Worm (Caenorhabditis elegans) whole organism, late embryonic: ENCODE data around the gene F49C5.3.
A peak's percentile ranks its signal among the peaks of the same experiment; 100 is the strongest.

ENCODE experiments used
- F13H6.1 ChIP-seq: sonication (generic microtip); optimal IDR thresholded peaks from 2 replicates; lab custom pipeline; 2016; ENCODE audit warnings: missing genetic modification characterization, missing compliant biosample characterization
- K02D7.2 ChIP-seq: sonication (generic microtip); optimal IDR thresholded peaks from 2 replicates; lab custom pipeline; 2017; ENCODE audit warnings: mild to moderate bottlenecking, missing genetic modification characterization, missing compliant biosample characterization
- T23F11.4 ChIP-seq: fragments of 200-800 bp; sonication (Bioruptor generic); optimal IDR thresholded peaks from 2 replicates; lab custom pipeline; 2018; ENCODE audit warnings: mild to moderate bottlenecking, missing genetic modification characterization, missing compliant biosample characterization
- ceh-14 ChIP-seq: sonication (generic microtip); optimal IDR thresholded peaks from 2 replicates; lab custom pipeline; 2016; ENCODE audit warnings: missing genotype, missing genetic modification characterization, missing compliant biosample characterization
- ceh-18 ChIP-seq: sonication (generic microtip); optimal IDR thresholded peaks from 2 replicates; lab custom pipeline; 2016; ENCODE audit warnings: missing genetic modification characterization, missing compliant biosample characterization
- ceh-19 ChIP-seq: fragments of 200-800 bp; sonication (Bioruptor generic); optimal IDR thresholded peaks from 2 replicates; lab custom pipeline; 2018; ENCODE audit warnings: mild to moderate bottlenecking, missing genetic modification characterization, missing compliant biosample characterization
- ceh-2 ChIP-seq: sonication (generic microtip); optimal IDR thresholded peaks from 2 replicates; lab custom pipeline; 2016; ENCODE audit warnings: missing genotype, missing genetic modification characterization, missing compliant biosample characterization
- ceh-22 ChIP-seq: sonication (generic microtip); optimal IDR thresholded peaks from 2 replicates; lab custom pipeline; 2017; ENCODE audit warnings: missing biosample characterization, missing genetic modification characterization
- ceh-31 ChIP-seq: sonication (generic microtip); optimal IDR thresholded peaks from 2 replicates; lab custom pipeline; 2016; ENCODE audit warnings: missing genetic modification characterization, missing compliant biosample characterization
- ceh-45 ChIP-seq: fragments of 200-800 bp; sonication (Bioruptor generic); IDR thresholded peaks from 2 replicates; pipeline ENCODE4 v1.3.6; 2022; ENCODE audit warnings: missing genetic modification reagents, missing genetic modification characterization, missing compliant biosample characterization
- ceh-48 ChIP-seq: sonication (generic microtip); optimal IDR thresholded peaks from 2 replicates; lab custom pipeline; 2016; ENCODE audit warnings: missing genetic modification characterization, inconsistent platforms, missing compliant biosample characterization
- ceh-9 ChIP-seq: sonication (generic microtip); optimal IDR thresholded peaks from 2 replicates; lab custom pipeline; 2016; ENCODE audit warnings: mild to moderate bottlenecking, missing genetic modification characterization, inconsistent platforms, missing compliant biosample characterization
- dmd-4 ChIP-seq: sonication (generic microtip); optimal IDR thresholded peaks from 2 replicates; lab custom pipeline; 2016; ENCODE audit warnings: borderline replicate concordance, missing genetic modification characterization, missing compliant biosample characterization
- fkh-10 ChIP-seq: fragments of 150-350 bp; optimal IDR thresholded peaks from 2 replicates; lab custom pipeline; 2014; ENCODE audit warnings: missing biosample characterization, missing genetic modification reagents, missing genetic modification characterization
- fkh-6 ChIP-seq: sonication (generic microtip); optimal IDR thresholded peaks from 2 replicates; lab custom pipeline; 2016; ENCODE audit warnings: missing genetic modification characterization, missing compliant biosample characterization
- hlh-13 ChIP-seq: fragments of 200-800 bp; sonication (Bioruptor generic); optimal IDR thresholded peaks from 2 replicates; lab custom pipeline; 2018; ENCODE audit warnings: mild to moderate bottlenecking, missing genetic modification characterization, missing compliant biosample characterization
- hlh-30 ChIP-seq: sonication (generic microtip); optimal IDR thresholded peaks from 2 replicates; lab custom pipeline; 2017; ENCODE audit warnings: antibody characterized with exemption, missing genetic modification characterization, missing compliant biosample characterization; ENCODE audit not compliant: insufficient read depth
- hlh-6 ChIP-seq: sonication (generic microtip); optimal IDR thresholded peaks from 2 replicates; lab custom pipeline; 2016; ENCODE audit warnings: missing genotype, missing genetic modification characterization, missing compliant biosample characterization
- hlh-8 ChIP-seq: sonication (generic microtip); optimal IDR thresholded peaks from 2 replicates; lab custom pipeline; 2016; ENCODE audit warnings: missing genotype, missing genetic modification characterization, missing compliant biosample characterization
- madf-2 ChIP-seq: sonication (generic microtip); optimal IDR thresholded peaks from 2 replicates; lab custom pipeline; 2017; ENCODE audit warnings: missing genetic modification characterization, missing compliant biosample characterization
- mec-3 ChIP-seq: sonication (generic microtip); optimal IDR thresholded peaks from 2 replicates; lab custom pipeline; 2016; ENCODE audit warnings: borderline replicate concordance, missing genetic modification characterization, missing compliant biosample characterization
- nfya-1 ChIP-seq: sonication (generic microtip); optimal IDR thresholded peaks from 2 replicates; lab custom pipeline; 2017; ENCODE audit warnings: missing genetic modification characterization, mild to moderate bottlenecking, missing compliant biosample characterization, antibody characterized with exemption, moderate library complexity
- nhr-11 ChIP-seq: fragments of 150-350 bp; optimal IDR thresholded peaks from 2 replicates; lab custom pipeline; 2014; ENCODE audit warnings: missing biosample characterization, missing genetic modification characterization
- nhr-232 ChIP-seq: sonication (generic microtip); optimal IDR thresholded peaks from 2 replicates; lab custom pipeline; 2016; ENCODE audit warnings: missing genetic modification characterization, missing compliant biosample characterization
- pag-3 ChIP-seq: sonication (generic microtip); optimal IDR thresholded peaks from 2 replicates; lab custom pipeline; 2016; ENCODE audit warnings: missing compliant biosample characterization, missing genetic modification characterization, borderline replicate concordance
- pat-9 ChIP-seq: fragments of 200-800 bp; sonication (Bioruptor generic); optimal IDR thresholded peaks from 2 replicates; lab custom pipeline; 2018; ENCODE audit warnings: mild to moderate bottlenecking, missing genetic modification characterization, moderate library complexity, missing compliant biosample characterization
- pha-2 ChIP-seq: sonication (generic microtip); optimal IDR thresholded peaks from 2 replicates; lab custom pipeline; 2017; ENCODE audit warnings: mild to moderate bottlenecking, missing genetic modification characterization, missing compliant biosample characterization
- pros-1 ChIP-seq: fragments of 150-350 bp; optimal IDR thresholded peaks from 2 replicates; lab custom pipeline; 2014; ENCODE audit warnings: missing biosample characterization, missing genetic modification reagents, missing genetic modification characterization
- ref-2 ChIP-seq: sonication (generic microtip); optimal IDR thresholded peaks from 2 replicates; lab custom pipeline; 2016; ENCODE audit warnings: missing genetic modification characterization, missing compliant biosample characterization
- sox-4 ChIP-seq: sonication (generic microtip); optimal IDR thresholded peaks from 2 replicates; lab custom pipeline; 2017; ENCODE audit warnings: mild to moderate bottlenecking, missing genetic modification characterization, inconsistent platforms, missing compliant biosample characterization
- tbx-2 ChIP-seq: sonication (generic microtip); optimal IDR thresholded peaks from 2 replicates; lab custom pipeline; 2016; ENCODE audit warnings: missing genetic modification characterization, missing compliant biosample characterization
- ttx-3 ChIP-seq: sonication (generic microtip); optimal IDR thresholded peaks from 2 replicates; lab custom pipeline; 2016; ENCODE audit warnings: missing genetic modification reagents, missing genetic modification characterization, missing compliant biosample characterization
- unc-3 ChIP-seq, 2 experiments: fragments of 200-800 bp in 1 of 2; sonication (Bioruptor generic) in 1 of 2; sonication (generic microtip) in 1 of 2; conservative IDR thresholded peaks in 1 of 2; optimal IDR thresholded peaks in 1 of 2; 2 replicates each; pipeline versions ENCODE4 v1.3.6 to Lab custom; 2016 to 2022; ENCODE audit warnings: missing compliant biosample characterization in 2 of 2, missing genetic modification characterization in 2 of 2, missing genetic modification reagents in 1 of 2
- unc-42 ChIP-seq: sonication (generic microtip); optimal IDR thresholded peaks from 2 replicates; lab custom pipeline; 2016; ENCODE audit warnings: missing genotype, missing genetic modification characterization, missing compliant biosample characterization
- unc-55 ChIP-seq: sonication (generic microtip); optimal IDR thresholded peaks from 2 replicates; lab custom pipeline; 2017; ENCODE audit warnings: missing biosample characterization, missing genetic modification reagents, missing genetic modification characterization
- zip-5 ChIP-seq: sonication (generic microtip); optimal IDR thresholded peaks from 2 replicates; lab custom pipeline; 2016; ENCODE audit warnings: missing genetic modification characterization, missing compliant biosample characterization
- ztf-16 ChIP-seq: sonication (generic microtip); optimal IDR thresholded peaks from 2 replicates; lab custom pipeline; 2017; ENCODE audit warnings: missing genetic modification characterization, missing compliant biosample characterization

F49C5.3 gene

DNA sequence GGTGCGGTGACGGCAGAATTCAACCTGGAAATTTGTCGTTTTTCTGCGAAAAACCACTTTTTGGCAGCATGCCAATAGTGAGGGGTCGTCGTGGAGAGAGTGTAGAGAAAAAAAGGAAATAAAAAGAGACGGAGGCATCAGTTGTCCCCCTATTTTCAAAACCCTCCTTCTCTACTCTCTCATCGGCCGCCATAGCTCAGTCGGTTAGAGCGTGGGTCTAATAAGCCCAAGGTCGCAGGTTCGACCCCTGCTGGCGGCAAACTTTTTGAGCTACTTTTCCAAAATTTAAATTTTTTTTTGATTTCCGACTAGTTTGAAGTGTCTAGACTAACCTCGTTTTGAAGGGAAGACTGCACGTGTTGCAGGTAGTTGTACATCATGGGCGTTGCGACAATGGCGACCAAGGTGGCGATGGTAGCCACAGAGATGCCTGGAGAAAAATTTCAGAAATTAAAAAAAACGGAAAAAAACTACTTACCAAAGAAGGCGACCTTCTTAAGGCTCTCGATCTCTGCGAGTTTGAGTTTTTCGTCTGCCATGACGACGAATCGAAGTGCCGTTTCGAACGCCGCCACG, 41.7 kb upstream of the F49C5.3 start, which contains the start of gene col-85 (continued):
- TF ChIP-seq sox-4, result peak; percentile 97
- peak; percentile 96 for TF ChIP-seq ceh-14 (tag; lab: Kevin White, UChicago)
- peak; percentile 97 for TF ChIP-seq T23F11.4 (GFP tag; lab: Kevin White, UChicago)
- peak; percentile 96 for TF ChIP-seq ceh-45 (GFP tag; lab: Robert Waterston, UW)
- peak; percentile 94 for TF ChIP-seq ceh-19 (GFP tag; lab: Kevin White, UChicago)
- peak; percentile 94 for TF ChIP-seq hlh-13
- peak; percentile 85 for TF ChIP-seq F13H6.1
- peak; percentile 90 for TF ChIP-seq hlh-8 (tag; lab: Kevin White, UChicago)
- TF ChIP-seq mec-3, result peak; percentile 75
- peak; percentile 94 for TF ChIP-seq dmd-4 (tag; lab: Kevin White, UChicago)
- TF ChIP-seq madf-2, result peak; percentile 93
- peak; percentile 94 for TF ChIP-seq pat-9 (tag; lab: Kevin White, UChicago)
- peak; percentile 86 for TF ChIP-seq ceh-48 (tag; lab: Kevin White, UChicago)
- TF ChIP-seq fkh-10 (GFP tag; lab: Kevin White, UChicago), result peak; percentile 52
- peak; percentile 94 for TF ChIP-seq unc-3 (GFP tag; conservative IDR thresholded peaks at IDR 0.05; lab: Robert Waterston, UW)
- TF ChIP-seq unc-3 (tag; optimal IDR thresholded peaks at IDR 0.05; lab: Kevin White, UChicago), result peak; percentile 94
- peak; percentile 94 for TF ChIP-seq pha-2
- TF ChIP-seq ztf-16, result peak; percentile 95
- peak; percentile 85 for TF ChIP-seq nhr-232 (tag; lab: Kevin White, UChicago)
- TF ChIP-seq zip-5 (tag; lab: Kevin White, UChicago), result peak; percentile 83
- peak; percentile 89 for TF ChIP-seq pag-3 (tag; lab: Kevin White, UChicago)
- peak; percentile 95 for TF ChIP-seq K02D7.2 (tag; lab: Kevin White, UChicago)
- TF ChIP-seq tbx-2, result peak; percentile 92

DNA sequence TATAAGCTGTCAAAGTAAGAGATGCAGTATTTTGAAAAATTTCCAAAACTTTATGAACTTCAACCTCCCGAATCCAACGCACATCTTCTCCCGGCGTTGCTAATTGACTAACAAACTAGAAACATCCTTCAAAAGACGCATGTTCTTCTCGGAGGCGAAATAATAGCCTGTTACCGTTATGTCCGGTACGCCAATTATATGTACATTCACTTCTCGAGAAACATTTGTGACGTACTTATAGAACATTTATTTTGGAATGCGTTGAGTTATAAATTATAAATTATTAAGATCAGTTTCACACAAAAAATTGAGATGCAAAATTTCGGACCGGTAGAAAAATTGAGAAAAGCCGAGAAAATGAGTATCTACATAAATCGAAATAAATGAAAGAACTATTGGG, 39.3 kb upstream of the F49C5.3 start, which contains the start of gene T21B4.3:
Gene T21B4.3 (minus strand): TSS at position 101 of the 400 bp plus-strand sequence.
- TF ChIP-seq hlh-6 (tag; lab: Kevin White, UChicago), result no peak
- TF ChIP-seq ceh-31, result no peak
- no peak for TF ChIP-seq ceh-14 (tag; lab: Kevin White, UChicago)
- no peak for TF ChIP-seq ceh-9 (tag; lab: Kevin White, UChicago)
- TF ChIP-seq, all 69 proteins: peak for 0

DNA sequence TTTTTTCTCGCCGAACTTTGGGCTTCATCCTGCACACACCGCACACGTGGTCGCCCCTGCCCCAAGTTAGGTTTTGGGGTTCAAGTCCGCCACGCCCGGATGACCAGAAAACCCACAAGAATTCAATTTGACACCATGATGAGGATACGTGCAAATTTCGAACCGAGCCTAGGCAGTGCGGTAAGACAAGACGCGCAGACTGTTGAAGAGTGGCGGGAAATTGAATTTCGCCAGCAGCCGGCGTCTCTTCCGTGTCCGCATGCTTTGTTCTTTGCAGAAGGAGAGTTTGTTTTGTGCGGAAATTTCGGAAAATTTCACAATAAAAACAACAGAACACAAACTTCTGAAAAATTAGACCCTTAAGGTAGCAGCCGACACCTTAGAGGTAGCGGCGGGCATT, 36.3 kb upstream of the F49C5.3 start:
- no peak for TF ChIP-seq ceh-22
- TF ChIP-seq nhr-11 (tag; lab: Kevin White, UChicago), result no peak
- TF ChIP-seq unc-42 (tag; lab: Kevin White, UChicago), result peak; percentile 92

DNA sequence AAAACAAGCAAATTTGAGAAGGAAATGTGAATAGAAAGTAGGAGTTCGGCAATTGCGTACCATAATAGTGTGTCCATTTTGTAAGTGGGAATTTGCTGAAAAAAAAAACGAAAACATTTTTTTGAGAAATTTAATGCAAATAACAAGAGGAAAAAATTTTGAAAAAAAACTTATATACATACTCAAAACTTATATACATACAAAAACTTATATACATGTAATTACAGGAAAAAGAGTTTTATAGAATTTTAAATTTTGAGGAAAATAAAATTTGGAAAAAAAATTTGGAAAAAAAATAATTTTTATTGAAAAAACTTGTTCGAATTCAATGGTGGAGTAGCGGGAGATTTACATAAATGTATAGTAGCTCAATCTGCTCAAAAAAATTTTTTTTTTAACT, 33.5 kb upstream of the F49C5.3 start, which contains the start of gene ador-1:
Gene ador-1 (minus strand): TSS at position 101 of the 400 bp plus-strand sequence.
- TF ChIP-seq nhr-11 (tag; lab: Kevin White, UChicago) (no peak), nfya-1 (tag; lab: Kevin White, UChicago) (no peak), pros-1 (tag; lab: Kevin White, UChicago) (no peak), ttx-3 (tag; lab: Kevin White, UChicago) (no peak), ceh-18 (tag; lab: Kevin White, UChicago) (no peak), ref-2 (tag; lab: Kevin White, UChicago) (no peak), ceh-2 (tag; lab: Kevin White, UChicago) (no peak), ceh-22 (no peak), sox-4 (no peak), fkh-6 (no peak), hlh-30 (tag; lab: Kevin White, UChicago) (no peak), unc-55 (GFP tag; lab: Kevin White, UChicago) (no peak), fkh-10 (GFP tag; lab: Kevin White, UChicago) (no peak)
